Worm (Caenorhabditis elegans) whole organism, young adult: ENCODE measurements around the gene oac-6.

Source experiments
- ZK185.1 ChIP-seq: sonication (generic microtip); optimal IDR thresholded peaks from 2 replicates; lab custom pipeline; 2016; ENCODE audit warnings: mild to moderate bottlenecking, missing genetic modification characterization, missing compliant biosample characterization; ENCODE audit not compliant: poor library complexity, severe bottlenecking
- aptf-3 ChIP-seq: fragments of 200-800 bp; sonication (Bioruptor generic); IDR thresholded peaks from 2 replicates; pipeline ENCODE4 v1.3.6; 2022; ENCODE audit warnings: missing genetic modification characterization, missing compliant biosample characterization
- attf-5 ChIP-seq: fragments of 200-800 bp; sonication (Bioruptor generic); optimal IDR thresholded peaks from 2 replicates; lab custom pipeline; 2018; ENCODE audit warnings: mild to moderate bottlenecking, missing genetic modification characterization, missing compliant biosample characterization
- ceh-79 ChIP-seq: sonication (generic microtip); optimal IDR thresholded peaks from 2 replicates; lab custom pipeline; 2017; ENCODE audit warnings: mild to moderate bottlenecking, missing genetic modification characterization, missing compliant biosample characterization
- hlh-26 ChIP-seq: fragments of 200-800 bp; sonication (Bioruptor generic); conservative IDR thresholded peaks from 2 replicates; pipeline ENCODE4 v1.3.6; 2022; ENCODE audit warnings: missing genetic modification reagents, missing genetic modification characterization, missing compliant biosample characterization
- lin-26 ChIP-seq: fragments of 200-800 bp; sonication (Bioruptor generic); IDR thresholded peaks from 2 replicates; pipeline ENCODE4 v1.3.6; 2022; ENCODE audit warnings: missing genetic modification reagents, missing genetic modification characterization, missing compliant biosample characterization
- madf-6 ChIP-seq: fragments of 200-800 bp; sonication (Bioruptor generic); IDR thresholded peaks from 2 replicates; pipeline ENCODE4 v1.3.6; 2022; ENCODE audit warnings: missing genetic modification reagents, missing genetic modification characterization, missing compliant biosample characterization
- mes-4 ChIP-seq: sonication (generic microtip); optimal IDR thresholded peaks from 2 replicates; lab custom pipeline; 2016; ENCODE audit warnings: missing genotype, missing genetic modification characterization, missing compliant biosample characterization
- pha-4 ChIP-seq: fragments of 150-350 bp; sonication (generic microtip); optimal IDR thresholded peaks from 2 replicates; lab custom pipeline; 2014; ENCODE audit warnings: missing biosample characterization, missing genetic modification reagents, missing genetic modification characterization
- repo-1 ChIP-seq: sonication (generic microtip); optimal IDR thresholded peaks from 2 replicates; lab custom pipeline; 2017; ENCODE audit warnings: mild to moderate bottlenecking, missing genetic modification characterization, missing compliant biosample characterization
- sptf-2 ChIP-seq: fragments of 200-800 bp; sonication (Bioruptor generic); optimal IDR thresholded peaks from 2 replicates; lab custom pipeline; 2018; ENCODE audit warnings: mild to moderate bottlenecking, missing genetic modification characterization, missing compliant biosample characterization
- tbp1 ChIP-seq: fragments of 200-800 bp; sonication (Bioruptor generic); optimal IDR thresholded peaks from 2 replicates; lab custom pipeline; 2018; ENCODE audit warnings: mild to moderate bottlenecking, missing genetic modification characterization, missing compliant biosample characterization
- unc-130 ChIP-seq: sonication (generic microtip); optimal IDR thresholded peaks from 2 replicates; lab custom pipeline; 2016; ENCODE audit warnings: missing genetic modification reagents, missing genetic modification characterization, missing compliant biosample characterization
- unc-62 ChIP-seq: fragments of 150-350 bp; optimal IDR thresholded peaks from 2 replicates; lab custom pipeline; 2014; ENCODE audit warnings: missing biosample characterization, missing genetic modification reagents, missing genetic modification characterization

DNA sequence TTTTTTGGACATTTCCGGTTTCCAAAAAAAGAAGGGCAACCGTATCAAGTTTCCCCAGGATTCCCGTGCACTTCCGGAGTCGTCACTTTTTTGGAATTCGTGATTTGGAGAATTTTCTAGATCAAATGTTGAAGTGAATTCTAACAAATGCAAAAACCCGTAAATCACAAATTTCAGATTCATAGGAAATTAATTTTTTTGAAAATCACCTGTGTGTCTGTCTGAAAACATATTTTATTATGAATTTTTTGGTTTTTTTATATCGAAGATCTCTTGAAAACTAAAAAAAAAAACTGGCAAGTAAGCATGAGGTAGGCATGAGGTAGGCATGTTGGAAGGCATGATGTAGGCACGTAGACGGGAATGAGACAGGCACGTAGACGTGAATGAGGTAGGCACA is 47.5 kb downstream of the oac-6 start:
- TF ChIP-seq hlh-26 (GFP tag; lab: Robert Waterston, UW), result no peak
- no peak for TF ChIP-seq sptf-2 (GFP tag; lab: Kevin White, UChicago)
- no peak for TF ChIP-seq tbp1 (GFP tag; lab: Kevin White, UChicago)
- TF ChIP-seq pha-4, result no peak
- no peak for TF ChIP-seq unc-62
- TF ChIP-seq mes-4 (tag; lab: Kevin White, UChicago), result no peak
- TF ChIP-seq unc-130 (GFP tag; lab: Kevin White, UChicago), result no peak
- no peak for TF ChIP-seq ZK185.1 (tag; lab: Kevin White, UChicago)
- no peak for TF ChIP-seq aptf-3 (GFP tag; lab: Robert Waterston, UW)
- no peak for TF ChIP-seq attf-5 (GFP tag; lab: Kevin White, UChicago)
- TF ChIP-seq ceh-79, result no peak
- no peak for TF ChIP-seq madf-6
- TF ChIP-seq repo-1 (tag; lab: Kevin White, UChicago), result no peak
- no peak for TF ChIP-seq lin-26 (GFP tag; lab: Robert Waterston, UW)
